Worm (Caenorhabditis elegans) whole organism, L4 larva: ENCODE data around the gene Y41C4A.21.

ENCODE experiments used
- Y75B8A.6 ChIP-seq: fragments of 200-800 bp; sonication (Bioruptor generic); IDR thresholded peaks from 2 replicates; pipeline ENCODE4 v1.3.6; 2022; ENCODE audit warnings: missing genetic modification reagents, missing genetic modification characterization, missing compliant biosample characterization
- aha-1 ChIP-seq: fragments of 150-350 bp; peaks from one replicate; lab custom pipeline; 2014; ENCODE audit warnings: missing biosample characterization, missing genetic modification characterization
- ces-1 ChIP-seq: fragments of 150-350 bp; sonication (generic microtip); optimal IDR thresholded peaks from 4 replicates; lab custom pipeline; 2014; ENCODE audit warnings: missing biosample characterization, missing genetic modification reagents, missing genetic modification characterization
- dmd-8 ChIP-seq: fragments of 200-800 bp; sonication (Bioruptor generic); IDR thresholded peaks from 2 replicates; pipeline ENCODE4 v1.3.6; 2022; ENCODE audit warnings: missing genetic modification characterization, missing compliant biosample characterization
- egl-27 ChIP-seq: sonication (generic microtip); optimal IDR thresholded peaks from 3 replicates; lab custom pipeline; 2017; ENCODE audit warnings: missing biosample characterization, missing genetic modification reagents, missing genetic modification characterization
- lin-13 ChIP-seq: fragments of 150-350 bp; optimal IDR thresholded peaks from 2 replicates; lab custom pipeline; 2014; ENCODE audit warnings: missing biosample characterization, missing genetic modification reagents, missing genetic modification characterization
- lin-15B ChIP-seq: fragments of 150-350 bp; sonication (generic microtip); optimal IDR thresholded peaks from 3 replicates; lab custom pipeline; 2014; ENCODE audit warnings: missing biosample characterization, missing genetic modification characterization
- lsy-2 ChIP-seq, 2 experiments: fragments of 150-350 bp in 1 of 2; sonication (generic microtip) in 1 of 2; optimal IDR thresholded peaks; 2 replicates each; lab custom pipeline; 2014 to 2017; ENCODE audit warnings: missing biosample characterization in 2 of 2, missing genetic modification characterization in 2 of 2
- mep-1 ChIP-seq: fragments of 150-350 bp; sonication (generic microtip); optimal IDR thresholded peaks from 3 replicates; lab custom pipeline; 2014; ENCODE audit warnings: missing biosample characterization, missing genetic modification characterization
- nhr-237 ChIP-seq: sonication (generic microtip); optimal IDR thresholded peaks from 2 replicates; lab custom pipeline; 2017; ENCODE audit warnings: missing biosample characterization, missing genetic modification characterization
- nhr-77 ChIP-seq: fragments of 150-350 bp; optimal IDR thresholded peaks from 2 replicates; lab custom pipeline; 2014; ENCODE audit warnings: missing biosample characterization, missing genetic modification characterization
- pha-4 ChIP-seq, 2 experiments: fragments of 150-350 bp in 1 of 2; fragments of 200-800 bp in 1 of 2; sonication (Bioruptor generic) in 1 of 2; IDR thresholded peaks in 1 of 2; optimal IDR thresholded peaks in 1 of 2; 2 replicates each; pipeline versions ENCODE4 v1.3.6 to Lab custom; 2014 to 2022; ENCODE audit warnings: missing genetic modification characterization in 2 of 2, missing genetic modification reagents in 2 of 2, missing biosample characterization in 1 of 2, missing compliant biosample characterization in 1 of 2
- saeg-2 ChIP-seq: fragments of 200-800 bp; sonication (Bioruptor generic); IDR thresholded peaks from 2 replicates; pipeline ENCODE4 v1.3.6; 2022; ENCODE audit warnings: missing genetic modification reagents, missing genetic modification characterization, missing compliant biosample characterization
- unc-39 ChIP-seq: sonication (generic microtip); optimal IDR thresholded peaks from 2 replicates; lab custom pipeline; 2017; ENCODE audit warnings: missing biosample characterization, missing genetic modification characterization

DNA sequence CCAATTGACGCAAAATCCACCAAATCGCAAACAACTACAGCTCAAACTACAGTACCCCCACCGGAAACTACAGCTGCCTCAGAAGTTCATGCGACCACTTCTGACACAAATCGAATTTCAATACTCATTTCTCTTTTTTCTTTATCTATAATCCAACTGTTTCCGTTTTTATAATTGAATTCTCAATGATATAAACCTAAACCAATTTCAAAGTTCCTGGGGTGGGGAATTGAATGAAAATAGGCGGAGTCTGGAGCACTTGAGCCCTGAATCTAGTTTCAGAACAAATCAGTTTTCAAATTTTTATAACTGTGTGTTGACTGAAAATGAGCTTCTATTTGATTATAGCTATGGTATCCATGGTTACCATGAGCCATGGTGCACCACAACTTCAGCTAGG, 35.9 kb upstream of the Y41C4A.21 start, which contains the start of gene Y41C4A.6:
- TF ChIP-seq dmd-8 (GFP tag; lab: Robert Waterston, UW): no peak
- TF ChIP-seq lsy-2 (tag; optimal IDR thresholded peaks at IDR 0.05; lab: Kevin White, UChicago): no peak
- TF ChIP-seq pha-4 (GFP tag; IDR thresholded peaks at IDR 0.05; lab: Robert Waterston, UW): no peak
- no peak for TF ChIP-seq pha-4 (tag; optimal IDR thresholded peaks at IDR 0.05; lab: Kevin White, UChicago)
- no peak for TF ChIP-seq ces-1 (GFP tag; lab: Kevin White, UChicago)
- no peak for TF ChIP-seq saeg-2 (GFP tag; lab: Robert Waterston, UW)
- TF ChIP-seq lin-13 (GFP tag; lab: Kevin White, UChicago): no peak
- no peak for TF ChIP-seq aha-1 (tag; lab: Kevin White, UChicago)
- TF ChIP-seq unc-39 (tag; lab: Kevin White, UChicago): no peak
- no peak for TF ChIP-seq nhr-77 (tag; lab: Kevin White, UChicago)
- no peak for TF ChIP-seq lin-15B
- no peak for TF ChIP-seq Y75B8A.6 (GFP tag; lab: Robert Waterston, UW)
- no peak for TF ChIP-seq nhr-237 (tag; lab: Kevin White, UChicago)
- TF ChIP-seq mep-1: no peak
- TF ChIP-seq egl-27: no peak
